Fruit fly (Drosophila melanogaster) whole organism, prepupa: ENCODE measurements around the gene lsn.

Experiments
- Blimp-1 ChIP-seq: fragments of 200-800 bp; sonication (Bioruptor generic); optimal IDR thresholded peaks from 3 replicates; lab custom pipeline; 2017; ENCODE audit warnings: missing biosample characterization, missing genetic modification characterization, mild to moderate bottlenecking, moderate library complexity, missing genetic modification reagents
- CG10631 ChIP-seq: fragments of 200-800 bp; sonication (Bioruptor generic); optimal IDR thresholded peaks from 2 replicates; lab custom pipeline; 2016; ENCODE audit warnings: missing biosample characterization, missing genetic modification characterization
- CG11294 ChIP-seq: fragments of 200-800 bp; sonication (Bioruptor generic); IDR thresholded peaks from 2 replicates; pipeline ENCODE4 v1.3.6; 2022; ENCODE audit warnings: missing biosample characterization, missing genetic modification characterization
- CG11762 ChIP-seq: fragments of 200-800 bp; sonication (Bioruptor generic); optimal IDR thresholded peaks from 3 replicates; lab custom pipeline; 2016; ENCODE audit warnings: missing biosample characterization, missing genetic modification characterization; ENCODE audit not compliant: insufficient read depth
- CG15336 ChIP-seq: fragments of 200-800 bp; sonication (Bioruptor generic); IDR thresholded peaks from 2 replicates; pipeline ENCODE4 v1.3.6; 2022; ENCODE audit warnings: missing biosample characterization, missing genetic modification characterization
- CG16779 ChIP-seq: fragments of 200-800 bp; sonication (Bioruptor generic); optimal IDR thresholded peaks from 3 replicates; lab custom pipeline; 2017; ENCODE audit warnings: missing biosample characterization, mild to moderate bottlenecking, missing genetic modification characterization
- CG3032 ChIP-seq: fragments of 200-800 bp; optimal IDR thresholded peaks from 2 replicates; lab custom pipeline; 2019; ENCODE audit warnings: missing biosample characterization, mild to moderate bottlenecking, missing genetic modification characterization, moderate library complexity
- CG31627 ChIP-seq: fragments of 200-800 bp; sonication (Bioruptor generic); optimal IDR thresholded peaks from 3 replicates; lab custom pipeline; 2016; ENCODE audit warnings: missing biosample characterization, missing genetic modification characterization
- CG34406 ChIP-seq: fragments of 200-800 bp; sonication (Bioruptor generic); optimal IDR thresholded peaks from 3 replicates; lab custom pipeline; 2016; ENCODE audit warnings: missing biosample characterization, missing genetic modification characterization
- CG3919 ChIP-seq: fragments of 200-800 bp; sonication (Bioruptor generic); optimal IDR thresholded peaks from 3 replicates; lab custom pipeline; 2016; ENCODE audit warnings: missing biosample characterization, missing genetic modification characterization
- CG4318 ChIP-seq: fragments of 200-800 bp; sonication (Bioruptor generic); optimal IDR thresholded peaks from 3 replicates; lab custom pipeline; 2017; ENCODE audit warnings: missing biosample characterization, mild to moderate bottlenecking, missing genetic modification characterization
- CG6276 ChIP-seq: fragments of 200-800 bp; sonication (Bioruptor generic); optimal IDR thresholded peaks from 2 replicates; lab custom pipeline; 2017; ENCODE audit warnings: missing biosample characterization, mild to moderate bottlenecking, missing genetic modification characterization
- CG6792 ChIP-seq: fragments of 200-800 bp; sonication (Bioruptor generic); optimal IDR thresholded peaks from 3 replicates; lab custom pipeline; 2016; ENCODE audit warnings: missing biosample characterization, missing genetic modification characterization
- CG6854 ChIP-seq: fragments of 200-800 bp; sonication (Bioruptor generic); optimal IDR thresholded peaks from 2 replicates; lab custom pipeline; 2017; ENCODE audit warnings: missing biosample characterization, mild to moderate bottlenecking, missing genetic modification characterization
- CG7368 ChIP-seq: fragments of 200-800 bp; sonication (Bioruptor generic); optimal IDR thresholded peaks from 3 replicates; lab custom pipeline; 2016; ENCODE audit warnings: missing biosample characterization, missing genetic modification characterization
- CG8119 ChIP-seq: fragments of 200-800 bp; sonication (Bioruptor generic); IDR thresholded peaks from 3 replicates; pipeline ENCODE4 v1.3.6; 2022; ENCODE audit warnings: missing biosample characterization, missing genetic modification characterization
- CG8319 ChIP-seq: fragments of 200-800 bp; sonication (Bioruptor generic); optimal IDR thresholded peaks from 3 replicates; lab custom pipeline; 2016; ENCODE audit warnings: missing biosample characterization, missing genetic modification characterization
- CG8632 ChIP-seq: fragments of 200-800 bp; sonication (Bioruptor generic); optimal IDR thresholded peaks from 3 replicates; lab custom pipeline; 2016; ENCODE audit warnings: missing biosample characterization, missing genetic modification characterization
- CG9139 ChIP-seq: fragments of 200-800 bp; sonication (Bioruptor generic); optimal IDR thresholded peaks from 3 replicates; lab custom pipeline; 2017; ENCODE audit warnings: missing biosample characterization, mild to moderate bottlenecking, missing genetic modification characterization
- Ets21C ChIP-seq: fragments of 200-800 bp; sonication (Bioruptor generic); optimal IDR thresholded peaks from 3 replicates; lab custom pipeline; 2016; ENCODE audit warnings: missing biosample characterization, missing genetic modification characterization
- Gug ChIP-seq: fragments of 200-800 bp; sonication (Bioruptor generic); IDR thresholded peaks from 2 replicates; pipeline ENCODE4 v1.3.6; 2022; ENCODE audit warnings: missing biosample characterization, missing genetic modification characterization
- Hr38 ChIP-seq: sonication (Bioruptor generic); optimal IDR thresholded peaks from 2 replicates; lab custom pipeline; 2016; ENCODE audit warnings: missing biosample characterization, missing genetic modification characterization
- Hr39 ChIP-seq: fragments of 200-800 bp; sonication (Bioruptor generic); optimal IDR thresholded peaks from 2 replicates; lab custom pipeline; 2016; ENCODE audit warnings: missing biosample characterization, missing genetic modification characterization
- Lpt ChIP-seq: fragments of 200-800 bp; sonication (Bioruptor generic); optimal IDR thresholded peaks from 3 replicates; lab custom pipeline; 2016; ENCODE audit warnings: missing biosample characterization, missing genetic modification characterization
- Met ChIP-seq: fragments of 200-800 bp; sonication (Bioruptor generic); optimal IDR thresholded peaks from 3 replicates; lab custom pipeline; 2016; ENCODE audit warnings: missing biosample characterization, missing genetic modification characterization
- Smox ChIP-seq: fragments of 200-800 bp; sonication (Bioruptor generic); optimal IDR thresholded peaks from 3 replicates; lab custom pipeline; 2016; ENCODE audit warnings: missing biosample characterization, missing genetic modification characterization
- Sox102F ChIP-seq: fragments of 200-800 bp; sonication (Bioruptor generic); optimal IDR thresholded peaks from 2 replicates; lab custom pipeline; 2016; ENCODE audit warnings: missing biosample characterization, mild to moderate bottlenecking, missing genetic modification characterization
- achi ChIP-seq: fragments of 200-800 bp; sonication (Bioruptor generic); optimal IDR thresholded peaks from 3 replicates; lab custom pipeline; 2016; ENCODE audit warnings: missing biosample characterization, missing genetic modification characterization
- acj6 ChIP-seq: fragments of 200-800 bp; sonication (Bioruptor generic); optimal IDR thresholded peaks from 3 replicates; lab custom pipeline; 2016; ENCODE audit warnings: missing biosample characterization, missing genetic modification characterization
- cyc ChIP-seq: fragments of 200-800 bp; sonication (Bioruptor generic); optimal IDR thresholded peaks from 3 replicates; lab custom pipeline; 2016; ENCODE audit warnings: missing biosample characterization, missing genetic modification characterization
- dac ChIP-seq: fragments of 200-800 bp; sonication (Bioruptor generic); optimal IDR thresholded peaks from 2 replicates; lab custom pipeline; 2017; ENCODE audit warnings: missing biosample characterization, mild to moderate bottlenecking, missing genetic modification characterization
- dsx ChIP-seq: fragments of 200-800 bp; optimal IDR thresholded peaks from 3 replicates; lab custom pipeline; 2019; ENCODE audit warnings: missing biosample characterization, mild to moderate bottlenecking, missing genetic modification characterization, moderate library complexity; ENCODE audit not compliant: poor library complexity, severe bottlenecking
- eg ChIP-seq: fragments of 200-800 bp; sonication (Bioruptor generic); IDR thresholded peaks from 3 replicates; pipeline ENCODE4 v1.3.6; 2022; ENCODE audit warnings: missing biosample characterization, missing genetic modification characterization
- fd59A ChIP-seq: fragments of 200-800 bp; sonication (Bioruptor generic); optimal IDR thresholded peaks from 2 replicates; lab custom pipeline; 2017; ENCODE audit warnings: missing biosample characterization, mild to moderate bottlenecking, missing genetic modification characterization, missing genetic modification reagents
- lz ChIP-seq: fragments of 200-800 bp; sonication (Bioruptor generic); optimal IDR thresholded peaks from 3 replicates; lab custom pipeline; 2016; ENCODE audit warnings: missing biosample characterization, missing genetic modification characterization
- net ChIP-seq: fragments of 200-800 bp; sonication (Bioruptor generic); optimal IDR thresholded peaks from 3 replicates; lab custom pipeline; 2016; ENCODE audit warnings: missing biosample characterization, missing genetic modification characterization
- pdm3 ChIP-seq: fragments of 200-800 bp; sonication (Bioruptor generic); optimal IDR thresholded peaks from 3 replicates; lab custom pipeline; 2016; ENCODE audit warnings: missing biosample characterization, missing genetic modification characterization
- spab ChIP-seq: fragments of 200-800 bp; sonication (Bioruptor generic); optimal IDR thresholded peaks from 2 replicates; lab custom pipeline; 2017; ENCODE audit warnings: missing biosample characterization, mild to moderate bottlenecking, missing genetic modification characterization, missing genetic modification reagents
- svp ChIP-seq: fragments of 200-800 bp; sonication (Bioruptor generic); peaks from one replicate; lab custom pipeline; 2016; ENCODE audit warnings: missing biosample characterization, missing genetic modification characterization
- topi ChIP-seq: fragments of 200-800 bp; sonication (Bioruptor generic); optimal IDR thresholded peaks from 3 replicates; lab custom pipeline; 2016; ENCODE audit warnings: missing biosample characterization, missing genetic modification characterization
- vri ChIP-seq: fragments of 200-800 bp; sonication (Bioruptor generic); optimal IDR thresholded peaks from 3 replicates; lab custom pipeline; 2016; ENCODE audit warnings: missing biosample characterization, mild to moderate bottlenecking, missing genetic modification characterization

Gene lsn

DNA sequence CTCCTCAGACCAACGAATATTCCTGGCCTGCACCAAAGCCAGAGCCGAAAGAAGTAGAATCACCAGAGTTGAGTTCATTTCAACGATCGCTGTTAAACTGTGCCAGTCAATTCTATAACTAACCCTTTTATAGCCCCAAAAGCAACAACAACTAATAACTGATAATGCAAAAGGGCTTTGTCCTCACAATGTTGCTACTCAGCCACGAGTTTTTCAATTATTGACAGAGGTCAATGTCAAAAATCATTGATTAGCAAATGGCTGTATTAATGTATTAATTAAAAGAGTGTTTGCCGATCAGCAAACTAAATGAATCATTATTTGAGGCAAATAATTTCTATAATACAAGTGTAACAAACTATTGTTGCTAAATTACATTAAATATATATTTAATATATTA lies 19.4 kb downstream of the lsn start, which contains the start of gene fit:
TSS of gene fit (minus strand) at position 101 of the 400 bp plus-strand sequence.
- no peak for TF ChIP-seq CG3919
- no peak for TF ChIP-seq achi (GFP tag; lab: Kevin White, UChicago)
- no peak for TF ChIP-seq CG8319 (GFP tag; lab: Kevin White, UChicago)
- no peak for TF ChIP-seq dsx (GFP tag; lab: Kevin White, UChicago)
- TF ChIP-seq svp (GFP tag; lab: Kevin White, UChicago): no peak
- TF ChIP-seq CG4318: no peak
- no peak for TF ChIP-seq Hr39 (GFP tag; lab: Kevin White, UChicago)
- no peak for TF ChIP-seq CG11762
- TF ChIP-seq CG10631 (GFP tag; lab: Kevin White, UChicago): no peak
- TF ChIP-seq cyc (GFP tag; lab: Kevin White, UChicago): no peak
- no peak for TF ChIP-seq Met
- no peak for TF ChIP-seq spab (GFP tag; lab: Kevin White, UChicago)
- no peak for TF ChIP-seq net (GFP tag; lab: Kevin White, UChicago)
- TF ChIP-seq CG6792 (GFP tag; lab: Kevin White, UChicago): no peak
- no peak for TF ChIP-seq Smox (GFP tag; lab: Kevin White, UChicago)
- TF ChIP-seq CG7368: no peak

DNA sequence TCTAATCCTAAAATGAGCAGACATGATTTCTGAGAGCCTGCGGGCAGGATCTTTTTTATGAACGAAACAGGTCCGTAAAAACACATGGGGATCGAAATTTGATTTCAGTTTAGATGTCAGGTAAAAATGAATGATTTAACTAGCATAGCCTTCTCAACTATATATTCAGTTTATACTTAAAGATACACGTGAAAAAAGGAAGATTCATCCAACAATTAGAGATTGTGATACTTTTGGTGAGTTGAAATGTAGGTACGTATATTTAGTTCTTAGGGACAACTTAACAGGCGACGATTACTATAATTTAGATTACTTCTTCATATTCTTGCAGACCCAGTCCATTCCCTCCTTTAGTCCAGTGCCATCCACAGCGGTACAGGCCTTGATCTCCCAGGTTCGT lies 20.5 kb downstream of the lsn start, which contains the start of gene CG17819:
TSS of gene CG17819 (minus strand) at position 101 of the 400 bp plus-strand sequence.
- TF ChIP-seq CG8119 (GFP tag; lab: Robert Waterston, UW) (no peak), Sox102F (GFP tag; lab: Kevin White, UChicago) (no peak), CG9139 (GFP tag; lab: Kevin White, UChicago) (no peak), CG6276 (no peak), fd59A (GFP tag; lab: Kevin White, UChicago) (no peak), dsx (GFP tag; lab: Kevin White, UChicago) (no peak), pdm3 (GFP tag; lab: Kevin White, UChicago) (no peak), Gug (no peak), CG6792 (GFP tag; lab: Kevin White, UChicago) (no peak), CG16779 (tag; lab: Kevin White, UChicago) (no peak), dac (GFP tag; lab: Kevin White, UChicago) (no peak)
- TF ChIP-seq, all 60 proteins: peak for 0

DNA sequence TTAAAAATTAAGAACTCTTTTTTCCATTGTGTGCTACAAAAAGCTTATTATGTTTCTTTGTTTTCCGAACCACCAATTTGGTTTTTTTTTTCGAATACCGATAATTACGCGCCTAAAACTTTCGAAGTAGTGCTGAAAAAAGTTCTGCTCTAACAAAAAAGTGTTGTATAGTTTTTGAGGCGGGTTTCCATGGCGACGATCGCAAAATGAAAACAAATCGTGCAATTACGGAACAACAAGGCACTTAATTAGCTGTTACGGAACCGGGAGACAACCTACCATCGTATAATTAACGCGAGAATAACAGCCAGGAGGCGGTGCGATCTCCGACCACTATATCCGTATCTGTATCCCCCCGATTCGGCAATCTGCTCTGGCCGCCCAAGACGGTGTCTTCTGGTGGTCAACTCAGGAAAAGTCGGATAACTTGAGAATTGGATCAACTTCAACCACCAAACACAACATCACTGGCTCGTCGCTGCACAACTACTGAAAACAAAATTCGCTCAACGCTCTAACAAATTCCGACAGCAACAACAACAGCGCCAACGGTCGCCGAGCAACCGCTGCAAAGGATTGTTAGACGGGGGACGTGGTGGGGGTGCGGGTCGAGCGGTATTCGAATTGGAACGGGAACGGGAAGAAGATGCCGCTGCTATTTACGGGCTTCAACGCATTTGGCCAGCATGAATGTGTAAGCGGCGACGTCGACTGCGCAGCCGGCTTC lies 22.1 kb downstream of the lsn start, which contains the start of the genes CG6678 and dnd:
TSS of gene CG6678 (plus strand) at position 169 of the 727 bp plus-strand sequence.
TSS of gene dnd (minus strand) at position 495 of the 727 bp plus-strand sequence.
- TF ChIP-seq CG6276 (no peak), CG8632 (no peak), vri (peak; percentile 1), CG11294 (GFP tag; lab: Robert Waterston, UW) (no peak), Sox102F (GFP tag; lab: Kevin White, UChicago) (no peak), CG15336 (GFP tag; lab: Robert Waterston, UW) (no peak)

DNA sequence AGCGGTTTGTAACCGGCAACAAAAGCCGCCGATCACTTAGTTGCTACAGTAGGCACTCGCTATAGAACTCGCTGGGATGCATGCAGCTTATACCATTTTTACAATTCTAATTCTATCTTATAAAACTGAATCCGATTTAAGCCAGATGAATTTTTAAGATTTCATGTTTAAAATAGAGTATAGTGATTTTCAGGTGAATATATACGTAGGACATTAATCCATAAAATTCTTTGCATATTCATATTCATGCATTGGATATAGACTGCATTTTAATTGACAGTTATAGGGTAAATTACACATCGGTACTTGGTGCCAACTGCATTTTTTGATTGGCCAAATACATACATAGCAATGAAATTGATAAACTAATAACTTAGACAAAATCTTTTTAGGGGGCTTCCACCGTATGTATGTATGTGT lies 22.6 kb downstream of the lsn start:
- TF ChIP-seq CG7368 (peak; percentile 56), CG34406 (GFP tag; lab: Kevin White, UChicago) (no peak), CG8632 (peak; percentile 35), acj6 (GFP tag; lab: Kevin White, UChicago) (peak; percentile 50), Ets21C (peak; percentile 23), Hr38 (no peak), Lpt (GFP tag; lab: Kevin White, UChicago) (no peak), CG11762 (peak; percentile 18), Blimp-1 (GFP tag; lab: Kevin White, UChicago) (peak; percentile 19), CG15336 (GFP tag; lab: Robert Waterston, UW) (peak; percentile 64), Hr39 (GFP tag; lab: Kevin White, UChicago) (no peak), CG6854 (GFP tag; lab: Kevin White, UChicago) (no peak), topi (peak; percentile 73), vri (no peak), lz (peak; percentile 69), CG3032 (peak; percentile 45), CG3919 (peak; percentile 66), spab (GFP tag; lab: Kevin White, UChicago) (peak; percentile 11), pdm3 (GFP tag; lab: Kevin White, UChicago) (no peak), CG16779 (tag; lab: Kevin White, UChicago) (peak; percentile 20), dsx (GFP tag; lab: Kevin White, UChicago) (peak; percentile 76), eg (GFP tag; lab: Robert Waterston, UW) (peak; percentile 65; the same call in 2 of the 3 replicates), achi (GFP tag; lab: Kevin White, UChicago) (peak; percentile 5), CG10631 (GFP tag; lab: Kevin White, UChicago) (peak; percentile 25), net (GFP tag; lab: Kevin White, UChicago) (no peak), CG8119 (GFP tag; lab: Robert Waterston, UW) (peak; percentile 63; the same call in 2 of the 3 replicates), cyc (GFP tag; lab: Kevin White, UChicago) (peak; percentile 65), CG31627 (GFP tag; lab: Kevin White, UChicago) (peak; percentile 60), Smox (GFP tag; lab: Kevin White, UChicago) (no peak)
